Worm (Caenorhabditis elegans) whole organism, L1 larva: ENCODE data around the gene C46C2.6.

Experiments
- alr-1 ChIP-seq: fragments of 200-800 bp; sonication (Bioruptor generic); optimal IDR thresholded peaks from 2 replicates; lab custom pipeline; 2018; ENCODE audit warnings: borderline replicate concordance, mild to moderate bottlenecking, missing genetic modification characterization, missing compliant biosample characterization
- egl-27 ChIP-seq, 2 experiments: fragments of 150-350 bp in 1 of 2; sonication (generic microtip); optimal IDR thresholded peaks; 3 replicates each; lab custom pipeline; 2017 to 2018; ENCODE audit warnings: missing biosample characterization in 2 of 2, missing genetic modification characterization in 2 of 2, missing genetic modification reagents in 2 of 2
- pax-3 ChIP-seq: fragments of 200-800 bp; sonication (Bioruptor generic); optimal IDR thresholded peaks from 2 replicates; lab custom pipeline; 2018; ENCODE audit warnings: mild to moderate bottlenecking, missing genetic modification characterization, moderate library complexity, missing compliant biosample characterization
- zag-1 ChIP-seq: fragments of 150-350 bp; optimal IDR thresholded peaks from 2 replicates; lab custom pipeline; 2014; ENCODE audit warnings: missing biosample characterization, missing genetic modification characterization

DNA sequence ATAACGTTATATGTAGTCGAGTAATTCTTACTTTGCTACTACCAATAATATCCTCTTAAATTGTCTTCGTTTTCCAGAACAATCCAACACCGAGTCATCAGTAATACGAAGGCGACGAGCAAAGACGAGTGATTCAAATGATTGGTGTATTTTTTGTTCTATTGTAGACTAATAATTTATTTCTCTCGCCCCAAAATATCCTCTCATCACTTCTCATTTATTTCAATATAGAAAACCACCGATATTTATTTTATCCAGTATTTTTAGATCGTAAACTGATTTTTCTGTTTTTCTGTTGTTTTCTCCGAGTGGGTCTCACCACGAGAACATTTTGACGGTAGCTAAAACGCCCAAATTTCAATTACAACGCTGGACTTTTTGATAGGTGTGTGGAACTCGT lies 15.4 kb downstream of the C46C2.6 start:
- TF ChIP-seq zag-1 (tag; lab: Kevin White, UChicago) (no peak), egl-27 (tag; optimal IDR thresholded peaks at IDR 0.05; lab: Kevin White, UChicago) (no peak), alr-1 (tag; lab: Kevin White, UChicago) (no peak), pax-3 (no peak)
